Fruit fly (Drosophila melanogaster) whole organism, embryonic: Measurements from ENCODE around the gene CG14191.

ENCODE experiments used
- Atf3 ChIP-seq: fragments of 200-800 bp; sonication (Bioruptor generic); optimal IDR thresholded peaks from 3 replicates; lab custom pipeline; 2016; ENCODE audit warnings: missing biosample characterization, missing genetic modification characterization
- Atf6 ChIP-seq: fragments of 200-800 bp; sonication (Bioruptor generic); IDR thresholded peaks from 2 replicates; pipeline ENCODE4 v1.3.6; 2022; ENCODE audit warnings: missing biosample characterization, missing genetic modification characterization
- Awh ChIP-seq: fragments of 200-800 bp; sonication (Bioruptor generic); IDR thresholded peaks from 2 replicates; pipeline ENCODE4, ENCODE4 v1.3.6; 2022; ENCODE audit warnings: missing biosample characterization, missing genetic modification characterization
- B-H1 ChIP-seq: fragments of 200-800 bp; sonication (Bioruptor generic); IDR thresholded peaks from 3 replicates; pipeline ENCODE4 v1.3.6; 2022; ENCODE audit warnings: missing biosample characterization, missing genetic modification characterization
- CG10147 ChIP-seq: fragments of 200-800 bp; sonication (Bioruptor generic); optimal IDR thresholded peaks from 2 replicates; lab custom pipeline; 2019; ENCODE audit warnings: missing biosample characterization, mild to moderate bottlenecking, missing genetic modification characterization, moderate library complexity
- CG10209 ChIP-seq: fragments of 200-800 bp; sonication (Bioruptor generic); optimal IDR thresholded peaks from 3 replicates; lab custom pipeline; 2017; ENCODE audit warnings: missing biosample characterization, mild to moderate bottlenecking, missing genetic modification characterization, missing genetic modification reagents
- CG11696 ChIP-seq: fragments of 200-800 bp; sonication (Bioruptor generic); IDR thresholded peaks from 2 replicates; pipeline ENCODE4 v1.3.6; 2022; ENCODE audit warnings: missing biosample characterization, missing genetic modification characterization
- CG12391 ChIP-seq: fragments of 200-800 bp; sonication (Bioruptor generic); optimal IDR thresholded peaks from 3 replicates; lab custom pipeline; 2018; ENCODE audit warnings: missing biosample characterization, mild to moderate bottlenecking, missing genetic modification characterization, moderate library complexity
- CG13424 ChIP-seq: fragments of 200-800 bp; sonication (Bioruptor generic); optimal IDR thresholded peaks from 2 replicates; lab custom pipeline; 2019; ENCODE audit warnings: missing biosample characterization, mild to moderate bottlenecking, missing genetic modification characterization, moderate library complexity
- CG1529 ChIP-seq: fragments of 200-800 bp; sonication (Bioruptor generic); optimal IDR thresholded peaks from 3 replicates; lab custom pipeline; 2018; ENCODE audit warnings: missing biosample characterization, missing genetic modification characterization
- CG17359 ChIP-seq: fragments of 200-800 bp; sonication (Bioruptor generic); optimal IDR thresholded peaks from 3 replicates; lab custom pipeline; 2018; ENCODE audit warnings: missing biosample characterization, mild to moderate bottlenecking, missing genetic modification characterization, moderate library complexity
- CG17802 ChIP-seq: fragments of 200-800 bp; sonication (Bioruptor generic); optimal IDR thresholded peaks from 2 replicates; lab custom pipeline; 2018; ENCODE audit warnings: missing biosample characterization, mild to moderate bottlenecking, missing genetic modification characterization, moderate library complexity
- CG17829 ChIP-seq: fragments of 200-800 bp; optimal IDR thresholded peaks from 2 replicates; lab custom pipeline; 2019; ENCODE audit warnings: missing biosample characterization, mild to moderate bottlenecking, missing genetic modification characterization, moderate library complexity
- CG2202 ChIP-seq: fragments of 200-800 bp; sonication (Bioruptor generic); optimal IDR thresholded peaks from 2 replicates; lab custom pipeline; 2018; ENCODE audit warnings: missing biosample characterization, mild to moderate bottlenecking, missing genetic modification characterization
- CG30020 ChIP-seq: fragments of 200-800 bp; optimal IDR thresholded peaks from 2 replicates; lab custom pipeline; 2019; ENCODE audit warnings: missing biosample characterization, mild to moderate bottlenecking, missing genetic modification characterization, moderate library complexity
- CG3281 ChIP-seq: fragments of 200-800 bp; sonication (Bioruptor generic); optimal IDR thresholded peaks from 3 replicates; lab custom pipeline; 2017; ENCODE audit warnings: missing biosample characterization, mild to moderate bottlenecking, missing genetic modification characterization
- CG33213 ChIP-seq: fragments of 200-800 bp; sonication (Bioruptor generic); optimal IDR thresholded peaks from 3 replicates; lab custom pipeline; 2016; ENCODE audit warnings: missing biosample characterization, missing genetic modification characterization
- CG3838 ChIP-seq: fragments of 200-800 bp; sonication (Bioruptor generic); optimal IDR thresholded peaks from 3 replicates; lab custom pipeline; 2016; ENCODE audit warnings: missing biosample characterization, missing genetic modification characterization
- CG4360 ChIP-seq: fragments of 200-800 bp; sonication (Bioruptor generic); IDR thresholded peaks from 2 replicates; pipeline ENCODE4 v1.3.6; 2022; ENCODE audit warnings: missing biosample characterization, missing genetic modification characterization
- CG4404 ChIP-seq: fragments of 200-800 bp; sonication (Bioruptor generic); IDR thresholded peaks from 2 replicates; pipeline ENCODE4 v1.3.6; 2022; ENCODE audit warnings: missing biosample characterization, missing genetic modification characterization
- CG4820 ChIP-seq: fragments of 200-800 bp; sonication (Bioruptor generic); optimal IDR thresholded peaks from 3 replicates; lab custom pipeline; 2016; ENCODE audit warnings: missing biosample characterization, missing genetic modification characterization
- CG7271 ChIP-seq: fragments of 200-800 bp; sonication (Bioruptor generic); optimal IDR thresholded peaks from 2 replicates; lab custom pipeline; 2018; ENCODE audit warnings: missing biosample characterization, mild to moderate bottlenecking, missing genetic modification characterization, moderate library complexity
- CG7786 ChIP-seq: fragments of 200-800 bp; sonication (Bioruptor generic); optimal IDR thresholded peaks from 2 replicates; lab custom pipeline; 2016; ENCODE audit warnings: missing biosample characterization, missing genetic modification characterization
- Chrac-16 ChIP-seq: fragments of 200-800 bp; sonication (Bioruptor generic); optimal IDR thresholded peaks from 3 replicates; lab custom pipeline; 2016; ENCODE audit warnings: missing biosample characterization, missing genetic modification characterization
- Dad ChIP-seq: fragments of 200-800 bp; sonication (Bioruptor generic); optimal IDR thresholded peaks from 3 replicates; lab custom pipeline; 2016; ENCODE audit warnings: missing biosample characterization, missing genetic modification characterization
- H2.0 ChIP-seq: fragments of 200-800 bp; sonication (Bioruptor generic); IDR thresholded peaks from 2 replicates; pipeline ENCODE4 v1.3.6; 2022; ENCODE audit warnings: missing biosample characterization, missing genetic modification characterization
- HLH4C ChIP-seq: fragments of 200-800 bp; sonication (Bioruptor generic); IDR thresholded peaks from 3 replicates; pipeline ENCODE4 v1.3.6; 2022; ENCODE audit warnings: missing biosample characterization, missing genetic modification characterization; ENCODE audit not compliant: partially characterized antibody
- Hsf ChIP-seq: fragments of 200-800 bp; sonication (Bioruptor generic); optimal IDR thresholded peaks from 3 replicates; lab custom pipeline; 2016; ENCODE audit warnings: missing biosample characterization, missing genetic modification characterization
- Lhr ChIP-seq: fragments of 200-800 bp; sonication (Bioruptor generic); optimal IDR thresholded peaks from 3 replicates; lab custom pipeline; 2017; ENCODE audit warnings: mild to moderate bottlenecking, missing biosample characterization, missing genetic modification reagents, missing genetic modification characterization
- NC2β ChIP-seq: fragments of 200-800 bp; sonication (Bioruptor generic); optimal IDR thresholded peaks from 2 replicates; lab custom pipeline; 2016; ENCODE audit warnings: missing biosample characterization, missing genetic modification characterization
- Poxn ChIP-seq: fragments of 200-800 bp; sonication (Bioruptor generic); IDR thresholded peaks from 2 replicates; pipeline ENCODE4 v1.3.6; 2022; ENCODE audit warnings: missing biosample characterization, missing genetic modification characterization
- Sry-β ChIP-seq: fragments of 200-800 bp; sonication (Bioruptor generic); optimal IDR thresholded peaks from 2 replicates; lab custom pipeline; 2018; ENCODE audit warnings: missing biosample characterization, mild to moderate bottlenecking, missing genetic modification characterization, moderate library complexity
- ara ChIP-seq: fragments of 200-800 bp; sonication (Bioruptor generic); IDR thresholded peaks from 2 replicates; pipeline ENCODE4 v1.3.6; 2022; ENCODE audit warnings: missing biosample characterization, missing genetic modification characterization
- az2 ChIP-seq: fragments of 200-800 bp; sonication (Bioruptor generic); optimal IDR thresholded peaks from 3 replicates; lab custom pipeline; 2016; ENCODE audit warnings: missing biosample characterization, missing genetic modification characterization
- ci ChIP-seq: fragments of 200-800 bp; sonication (Bioruptor generic); IDR thresholded peaks from 3 replicates; pipeline ENCODE4 v1.3.6; 2022; ENCODE audit warnings: missing biosample characterization, missing genetic modification characterization
- dimm ChIP-seq: fragments of 200-800 bp; sonication (Bioruptor generic); IDR thresholded peaks from 2 replicates; pipeline ENCODE4 v1.3.6; 2022; ENCODE audit warnings: missing biosample characterization, missing genetic modification characterization
- ems ChIP-seq: fragments of 200-800 bp; sonication (Bioruptor generic); optimal IDR thresholded peaks from 3 replicates; lab custom pipeline; 2016; ENCODE audit warnings: missing biosample characterization, missing genetic modification characterization
- exex ChIP-seq: fragments of 200-800 bp; sonication (Bioruptor generic); optimal IDR thresholded peaks from 4 replicates; lab custom pipeline; 2018; ENCODE audit warnings: missing biosample characterization, mild to moderate bottlenecking, missing genetic modification characterization, moderate library complexity
- gro ChIP-seq: fragments of 200-800 bp; sonication (Bioruptor generic); optimal IDR thresholded peaks from 2 replicates; lab custom pipeline; 2016; ENCODE audit warnings: missing biosample characterization, missing genetic modification characterization
- ham ChIP-seq: fragments of 200-800 bp; sonication (Bioruptor generic); IDR thresholded peaks from 2 replicates; pipeline ENCODE4 v1.3.6; 2022; ENCODE audit warnings: missing biosample characterization, missing genetic modification characterization
- hbn ChIP-seq: fragments of 200-800 bp; sonication (Bioruptor generic); IDR thresholded peaks from 2 replicates; pipeline ENCODE4 v1.3.6; 2022; ENCODE audit warnings: missing biosample characterization, missing genetic modification characterization; ENCODE audit not compliant: partially characterized antibody
- jumu ChIP-seq: fragments of 200-800 bp; sonication (Bioruptor generic); optimal IDR thresholded peaks from 3 replicates; lab custom pipeline; 2016; ENCODE audit warnings: missing biosample characterization, missing genetic modification characterization
- lov ChIP-seq, 2 experiments: fragments of 200-800 bp in 1 of 2; fragments of >200 bp in 1 of 2; sonication (Bioruptor generic) in 1 of 2; IDR thresholded peaks in 1 of 2; optimal IDR thresholded peaks in 1 of 2; 2 replicates in 1 of 2; 3 replicates in 1 of 2; pipeline versions ENCODE4 v1.3.6 to Lab custom; 2017 to 2022; ENCODE audit warnings: missing biosample characterization in 1 of 2, missing genetic modification characterization in 1 of 2
- pfk ChIP-seq: fragments of 200-800 bp; sonication (Bioruptor generic); optimal IDR thresholded peaks from 2 replicates; lab custom pipeline; 2018; ENCODE audit warnings: missing biosample characterization, mild to moderate bottlenecking, missing genetic modification characterization, moderate library complexity
- pita ChIP-seq: fragments of 200-800 bp; sonication (Bioruptor generic); optimal IDR thresholded peaks from 2 replicates; lab custom pipeline; 2017; ENCODE audit warnings: missing biosample characterization, mild to moderate bottlenecking, missing genetic modification characterization
- prd ChIP-seq, 3 experiments: fragments of >200 bp in 2 of 3; fragments of 200-800 bp in 1 of 3; sonication (Bioruptor generic) in 1 of 3; optimal IDR thresholded peaks in 2 of 3; IDR thresholded peaks in 1 of 3; 2 replicates in 2 of 3; 3 replicates in 1 of 3; pipeline versions ENCODE4 v1.3.6 to Lab custom; 2017 to 2022; ENCODE audit warnings: missing biosample characterization in 1 of 3, missing genetic modification characterization in 1 of 3
- pros ChIP-seq: fragments of 200-800 bp; sonication (Bioruptor generic); optimal IDR thresholded peaks from 3 replicates; lab custom pipeline; 2019; ENCODE audit warnings: missing biosample characterization, mild to moderate bottlenecking, missing genetic modification characterization, moderate library complexity
- toy ChIP-seq: fragments of 200-800 bp; sonication (Bioruptor generic); IDR thresholded peaks from 2 replicates; pipeline ENCODE4 v1.3.6; 2022; ENCODE audit warnings: missing biosample characterization, missing genetic modification characterization
- usp ChIP-seq: fragments of >200 bp; optimal IDR thresholded peaks from 2 replicates; lab custom pipeline; 2017; ENCODE audit warnings: missing biosample characterization, missing genetic modification characterization
- wor ChIP-seq: fragments of 200-800 bp; sonication (Bioruptor generic); IDR thresholded peaks from 2 replicates; pipeline ENCODE4 v1.3.6; 2022; ENCODE audit warnings: missing biosample characterization, missing genetic modification characterization

The CG14191 gene

dm6 chrX:19106842-19107557 lies 25.5 kb downstream of the CG14191 start (continued):
- TF ChIP-seq Awh = no peak
- TF ChIP-seq CG33213 (GFP tag; lab: Kevin White, UChicago) = no peak
- no peak for TF ChIP-seq HLH4C
- no peak for TF ChIP-seq pros (GFP tag; lab: Kevin White, UChicago)
- TF ChIP-seq CG4360 (GFP tag; lab: Robert Waterston, UW) = no peak
- peak; percentile 1 for TF ChIP-seq CG17829
- no peak for TF ChIP-seq wor
- TF ChIP-seq CG11696 (GFP tag; lab: Robert Waterston, UW) = no peak
- no peak for TF ChIP-seq CG2202 (tag; lab: Kevin White, UChicago)
- TF ChIP-seq ham (GFP tag; lab: Robert Waterston, UW) = no peak
- no peak for TF ChIP-seq Atf3 (GFP tag; lab: Kevin White, UChicago)
- no peak for TF ChIP-seq H2.0
- TF ChIP-seq CG10209 (GFP tag; lab: Kevin White, UChicago) = peak; percentile 32
- TF ChIP-seq hbn (GFP tag; lab: Robert Waterston, UW) = no peak
- TF ChIP-seq ci (GFP tag; lab: Robert Waterston, UW) = 0 out of 3 replicates have a peak, but pooled peaks have one; percentile 53
- TF ChIP-seq toy (GFP tag; lab: Robert Waterston, UW) = no peak
- TF ChIP-seq Chrac-16 (GFP tag; lab: Kevin White, UChicago) = peak; percentile 12
- no peak for TF ChIP-seq Lhr
- no peak for TF ChIP-seq CG7271 (tag; lab: Kevin White, UChicago)
- TF ChIP-seq Dad (GFP tag; lab: Kevin White, UChicago) = no peak
- TF ChIP-seq CG3838 (GFP tag; lab: Kevin White, UChicago) = no peak
- no peak for TF ChIP-seq CG30020
- TF ChIP-seq ems (GFP tag; lab: Kevin White, UChicago) = no peak
- no peak for TF ChIP-seq pita (GFP tag; lab: Kevin White, UChicago)
- no peak for TF ChIP-seq az2 (GFP tag; lab: Kevin White, UChicago)
- no peak for TF ChIP-seq prd (optimal IDR thresholded peaks at IDR 0.05; lab: Kevin White, UChicago)
- TF ChIP-seq prd (GFP tag; IDR thresholded peaks at IDR 0.05; lab: Robert Waterston, UW) = peak; percentile 12; the same call in 1 of the 3 replicates
- no peak for TF ChIP-seq exex
- peak; percentile 44 for TF ChIP-seq CG4820
- TF ChIP-seq Atf6 (GFP tag; lab: Robert Waterston, UW) = no peak
- no peak for TF ChIP-seq Poxn
- peak; percentile 50 for TF ChIP-seq CG13424 (tag; lab: Kevin White, UChicago)
- TF ChIP-seq ara = no peak
- TF ChIP-seq CG17359 = peak; percentile 38
- TF ChIP-seq CG3281 (GFP tag; lab: Kevin White, UChicago) = peak; percentile 33
- peak; percentile 23 for TF ChIP-seq Hsf
- TF ChIP-seq CG17802 (tag; lab: Kevin White, UChicago) = no peak
- no peak for TF ChIP-seq lov (optimal IDR thresholded peaks at IDR 0.05; lab: Kevin White, UChicago)
- no peak for TF ChIP-seq lov (GFP tag; IDR thresholded peaks at IDR 0.05; lab: Robert Waterston, UW)
- no peak for TF ChIP-seq B-H1 (GFP tag; lab: Robert Waterston, UW)
- no peak for TF ChIP-seq CG4404
- no peak for TF ChIP-seq usp (GFP tag; lab: Kevin White, UChicago)
- no peak for TF ChIP-seq CG1529 (GFP tag; lab: Kevin White, UChicago)
- no peak for TF ChIP-seq NC2β (GFP tag; lab: Kevin White, UChicago)
- no peak for TF ChIP-seq CG10147 (GFP tag; lab: Kevin White, UChicago)
- no peak for TF ChIP-seq gro (GFP tag; lab: Kevin White, UChicago)
- peak; percentile 29 for TF ChIP-seq CG12391 (tag; lab: Kevin White, UChicago)
- TF ChIP-seq jumu (GFP tag; lab: Kevin White, UChicago) = no peak
- no peak for TF ChIP-seq dimm
- TF ChIP-seq Sry-β (GFP tag; lab: Kevin White, UChicago) = no peak
- TF ChIP-seq pfk (GFP tag; lab: Kevin White, UChicago) = no peak
- TF ChIP-seq CG7786 (GFP tag; lab: Kevin White, UChicago) = no peak
